Fruit fly (Drosophila melanogaster) whole organism, prepupa: ENCODE measurements around the gene Hsc20.

Source experiments
- CG10631 ChIP-seq: fragments of 200-800 bp; sonication (Bioruptor generic); optimal IDR thresholded peaks from 2 replicates; lab custom pipeline; 2016; ENCODE audit warnings: missing biosample characterization, missing genetic modification characterization
- CG10669 ChIP-seq: fragments of 200-800 bp; sonication (Bioruptor generic); optimal IDR thresholded peaks from 3 replicates; lab custom pipeline; 2018; ENCODE audit warnings: missing biosample characterization, mild to moderate bottlenecking, missing genetic modification characterization, moderate library complexity
- CG11294 ChIP-seq: fragments of 200-800 bp; sonication (Bioruptor generic); IDR thresholded peaks from 2 replicates; pipeline ENCODE4 v1.3.6; 2022; ENCODE audit warnings: missing biosample characterization, missing genetic modification characterization
- CG11902 ChIP-seq: fragments of 200-800 bp; sonication (Bioruptor generic); optimal IDR thresholded peaks from 3 replicates; lab custom pipeline; 2016; ENCODE audit warnings: missing biosample characterization, missing genetic modification characterization
- CG15336 ChIP-seq: fragments of 200-800 bp; sonication (Bioruptor generic); IDR thresholded peaks from 2 replicates; pipeline ENCODE4 v1.3.6; 2022; ENCODE audit warnings: missing biosample characterization, missing genetic modification characterization
- CG16779 ChIP-seq: fragments of 200-800 bp; sonication (Bioruptor generic); optimal IDR thresholded peaks from 3 replicates; lab custom pipeline; 2017; ENCODE audit warnings: missing biosample characterization, mild to moderate bottlenecking, missing genetic modification characterization
- CG3032 ChIP-seq: fragments of 200-800 bp; optimal IDR thresholded peaks from 2 replicates; lab custom pipeline; 2019; ENCODE audit warnings: missing biosample characterization, mild to moderate bottlenecking, missing genetic modification characterization, moderate library complexity
- CG32006 ChIP-seq: fragments of 200-800 bp; sonication (Bioruptor generic); optimal IDR thresholded peaks from 3 replicates; lab custom pipeline; 2017; ENCODE audit warnings: missing biosample characterization, mild to moderate bottlenecking, missing genetic modification characterization
- CG34406 ChIP-seq: fragments of 200-800 bp; sonication (Bioruptor generic); optimal IDR thresholded peaks from 3 replicates; lab custom pipeline; 2016; ENCODE audit warnings: missing biosample characterization, missing genetic modification characterization
- CG3919 ChIP-seq: fragments of 200-800 bp; sonication (Bioruptor generic); optimal IDR thresholded peaks from 3 replicates; lab custom pipeline; 2016; ENCODE audit warnings: missing biosample characterization, missing genetic modification characterization
- CG4318 ChIP-seq: fragments of 200-800 bp; sonication (Bioruptor generic); optimal IDR thresholded peaks from 3 replicates; lab custom pipeline; 2017; ENCODE audit warnings: missing biosample characterization, mild to moderate bottlenecking, missing genetic modification characterization
- CG6276 ChIP-seq: fragments of 200-800 bp; sonication (Bioruptor generic); optimal IDR thresholded peaks from 2 replicates; lab custom pipeline; 2017; ENCODE audit warnings: missing biosample characterization, mild to moderate bottlenecking, missing genetic modification characterization
- CG6792 ChIP-seq: fragments of 200-800 bp; sonication (Bioruptor generic); optimal IDR thresholded peaks from 3 replicates; lab custom pipeline; 2016; ENCODE audit warnings: missing biosample characterization, missing genetic modification characterization
- CG7368 ChIP-seq: fragments of 200-800 bp; sonication (Bioruptor generic); optimal IDR thresholded peaks from 3 replicates; lab custom pipeline; 2016; ENCODE audit warnings: missing biosample characterization, missing genetic modification characterization
- CG9139 ChIP-seq: fragments of 200-800 bp; sonication (Bioruptor generic); optimal IDR thresholded peaks from 3 replicates; lab custom pipeline; 2017; ENCODE audit warnings: missing biosample characterization, mild to moderate bottlenecking, missing genetic modification characterization
- Eip75B ChIP-seq: fragments of 200-800 bp; sonication (Bioruptor generic); optimal IDR thresholded peaks from 3 replicates; lab custom pipeline; 2016; ENCODE audit warnings: missing biosample characterization, missing genetic modification characterization
- Eip78C ChIP-seq: fragments of 200-800 bp; sonication (Bioruptor generic); peaks from one replicate; lab custom pipeline; 2016; ENCODE audit warnings: missing biosample characterization, missing genetic modification characterization
- Eip93F ChIP-seq: fragments of 200-800 bp; sonication (Bioruptor generic); optimal IDR thresholded peaks from 2 replicates; lab custom pipeline; 2016; ENCODE audit warnings: missing biosample characterization, mild to moderate bottlenecking, missing genetic modification characterization
- Ets21C ChIP-seq: fragments of 200-800 bp; sonication (Bioruptor generic); optimal IDR thresholded peaks from 3 replicates; lab custom pipeline; 2016; ENCODE audit warnings: missing biosample characterization, missing genetic modification characterization
- Ets96B ChIP-seq: fragments of 200-800 bp; optimal IDR thresholded peaks from 2 replicates; lab custom pipeline; 2019; ENCODE audit warnings: missing biosample characterization, mild to moderate bottlenecking, missing genetic modification characterization, moderate library complexity
- Hr39 ChIP-seq: fragments of 200-800 bp; sonication (Bioruptor generic); optimal IDR thresholded peaks from 2 replicates; lab custom pipeline; 2016; ENCODE audit warnings: missing biosample characterization, missing genetic modification characterization
- Hr4 ChIP-seq: fragments of 200-800 bp; sonication (Bioruptor generic); optimal IDR thresholded peaks from 3 replicates; lab custom pipeline; 2016; ENCODE audit warnings: missing biosample characterization, missing genetic modification characterization
- Lpt ChIP-seq: fragments of 200-800 bp; sonication (Bioruptor generic); optimal IDR thresholded peaks from 3 replicates; lab custom pipeline; 2016; ENCODE audit warnings: missing biosample characterization, missing genetic modification characterization
- Met ChIP-seq: fragments of 200-800 bp; sonication (Bioruptor generic); optimal IDR thresholded peaks from 3 replicates; lab custom pipeline; 2016; ENCODE audit warnings: missing biosample characterization, missing genetic modification characterization
- OdsH ChIP-seq: fragments of 200-800 bp; sonication (Bioruptor generic); optimal IDR thresholded peaks from 3 replicates; lab custom pipeline; 2016; ENCODE audit warnings: missing biosample characterization, missing genetic modification characterization
- Sox15 ChIP-seq: fragments of 200-800 bp; sonication (Bioruptor generic); optimal IDR thresholded peaks from 3 replicates; lab custom pipeline; 2016; ENCODE audit warnings: missing biosample characterization, missing genetic modification characterization
- cyc ChIP-seq: fragments of 200-800 bp; sonication (Bioruptor generic); optimal IDR thresholded peaks from 3 replicates; lab custom pipeline; 2016; ENCODE audit warnings: missing biosample characterization, missing genetic modification characterization
- dac ChIP-seq: fragments of 200-800 bp; sonication (Bioruptor generic); optimal IDR thresholded peaks from 2 replicates; lab custom pipeline; 2017; ENCODE audit warnings: missing biosample characterization, mild to moderate bottlenecking, missing genetic modification characterization
- esn ChIP-seq: fragments of 200-800 bp; sonication (Bioruptor generic); optimal IDR thresholded peaks from 2 replicates; lab custom pipeline; 2016; ENCODE audit warnings: missing biosample characterization, mild to moderate bottlenecking, missing genetic modification characterization, moderate library complexity
- fd59A ChIP-seq: fragments of 200-800 bp; sonication (Bioruptor generic); optimal IDR thresholded peaks from 2 replicates; lab custom pipeline; 2017; ENCODE audit warnings: missing biosample characterization, mild to moderate bottlenecking, missing genetic modification characterization, missing genetic modification reagents
- fd85E ChIP-seq: fragments of 200-800 bp; sonication (Bioruptor generic); optimal IDR thresholded peaks from 3 replicates; lab custom pipeline; 2016; ENCODE audit warnings: missing biosample characterization, missing genetic modification characterization
- fkh ChIP-seq: fragments of 200-800 bp; sonication (Bioruptor generic); optimal IDR thresholded peaks from 3 replicates; lab custom pipeline; 2017; ENCODE audit warnings: missing biosample characterization, mild to moderate bottlenecking, missing genetic modification characterization, moderate library complexity
- net ChIP-seq: fragments of 200-800 bp; sonication (Bioruptor generic); optimal IDR thresholded peaks from 3 replicates; lab custom pipeline; 2016; ENCODE audit warnings: missing biosample characterization, missing genetic modification characterization
- salr ChIP-seq, 2 experiments: fragments of 200-800 bp; sonication (Bioruptor generic); optimal IDR thresholded peaks; 3 replicates each; lab custom pipeline; 2016 to 2018; ENCODE audit warnings: missing biosample characterization in 2 of 2, missing genetic modification characterization in 2 of 2, mild to moderate bottlenecking in 1 of 2
- spab ChIP-seq: fragments of 200-800 bp; sonication (Bioruptor generic); optimal IDR thresholded peaks from 2 replicates; lab custom pipeline; 2017; ENCODE audit warnings: missing biosample characterization, mild to moderate bottlenecking, missing genetic modification characterization, missing genetic modification reagents
- ss ChIP-seq, 2 experiments: fragments of 200-800 bp; sonication (Bioruptor generic); optimal IDR thresholded peaks; 2 replicates in 1 of 2; 3 replicates in 1 of 2; lab custom pipeline; 2017 to 2018; ENCODE audit warnings: mild to moderate bottlenecking in 2 of 2, missing biosample characterization in 2 of 2, missing genetic modification characterization in 2 of 2, moderate library complexity in 1 of 2
- svp ChIP-seq: fragments of 200-800 bp; sonication (Bioruptor generic); peaks from one replicate; lab custom pipeline; 2016; ENCODE audit warnings: missing biosample characterization, missing genetic modification characterization
- vri ChIP-seq: fragments of 200-800 bp; sonication (Bioruptor generic); optimal IDR thresholded peaks from 3 replicates; lab custom pipeline; 2016; ENCODE audit warnings: missing biosample characterization, mild to moderate bottlenecking, missing genetic modification characterization

Hsc20 gene

DNA sequence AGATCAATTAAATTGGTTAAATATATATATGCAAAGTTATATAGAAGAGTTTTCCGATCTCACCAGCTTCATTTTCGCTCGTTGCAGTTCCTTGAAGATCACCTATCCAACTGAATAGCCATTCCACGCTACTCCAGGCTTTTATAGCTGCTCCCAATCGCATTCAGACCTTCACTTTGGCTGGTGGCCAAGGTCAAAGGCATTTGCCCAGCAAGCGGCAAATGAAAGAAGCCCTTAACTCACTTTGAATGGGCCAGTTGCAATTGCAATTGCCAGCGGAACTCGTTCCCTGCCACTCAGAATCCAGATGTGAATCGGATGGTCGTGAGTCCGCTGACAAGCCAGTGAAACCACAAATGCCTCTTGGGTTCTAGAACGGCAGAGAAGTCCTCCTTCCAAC lies 28.6 kb downstream of the Hsc20 start, which contains the start of gene CG34247:
TSS of gene CG34247 (minus strand) at position 101 of the 400 bp plus-strand sequence.
- TF ChIP-seq Ets96B (tag; lab: Kevin White, UChicago) (no peak), CG6792 (GFP tag; lab: Kevin White, UChicago) (no peak), CG11294 (no peak), svp (GFP tag; lab: Kevin White, UChicago) (no peak), CG3032 (tag; lab: Kevin White, UChicago) (no peak), CG7368 (no peak), Met (GFP tag; lab: Kevin White, UChicago) (no peak), CG32006 (GFP tag; lab: Kevin White, UChicago) (no peak), Hr4 (GFP tag; lab: Kevin White, UChicago) (no peak), OdsH (GFP tag; lab: Kevin White, UChicago) (no peak), salr (GFP tag; optimal IDR thresholded peaks at IDR 0.05; lab: Kevin White, UChicago) (no peak), CG6276 (GFP tag; lab: Kevin White, UChicago) (no peak), Hr39 (no peak)
- TF ChIP-seq, all 60 proteins: peak for 0

dm6 chr3L:16262440-16262839 lies 29.5 kb downstream of the Hsc20 start, which contains the start of gene CG13071:
Gene CG13071, plus strand, starts transcription at chr3L:16262740.
- TF ChIP-seq CG34406 (GFP tag; lab: Kevin White, UChicago) (no peak), Hr39 (no peak), CG9139 (GFP tag; lab: Kevin White, UChicago) (no peak), vri (no peak), CG16779 (tag; lab: Kevin White, UChicago) (no peak), CG15336 (GFP tag; lab: Robert Waterston, UW) (no peak), Sox15 (no peak), esn (GFP tag; lab: Kevin White, UChicago) (no peak), Ets96B (tag; lab: Kevin White, UChicago) (no peak), Eip75B (GFP tag; lab: Kevin White, UChicago) (no peak), CG10631 (no peak), fd59A (no peak), Met (GFP tag; lab: Kevin White, UChicago) (no peak), ss (GFP tag; optimal IDR thresholded peaks at IDR 0.05; lab: Kevin White, UChicago) (no peak), CG3032 (tag; lab: Kevin White, UChicago) (no peak), fkh (no peak), OdsH (GFP tag; lab: Kevin White, UChicago) (no peak), dac (GFP tag; lab: Kevin White, UChicago) (no peak), CG7368 (no peak), Eip78C (GFP tag; lab: Kevin White, UChicago) (no peak)

- no peak for TF ChIP-seq CG6792 (GFP tag; lab: Kevin White, UChicago)
- TF ChIP-seq fd85E (GFP tag; lab: Kevin White, UChicago): no peak
- TF ChIP-seq CG4318 (GFP tag; lab: Kevin White, UChicago): no peak
- TF ChIP-seq Lpt (GFP tag; lab: Kevin White, UChicago): no peak
- TF ChIP-seq CG10669 (GFP tag; lab: Kevin White, UChicago): no peak
- no peak for TF ChIP-seq CG3919 (GFP tag; lab: Kevin White, UChicago)
- no peak for TF ChIP-seq CG11902 (GFP tag; lab: Kevin White, UChicago)
- TF ChIP-seq spab (GFP tag; lab: Kevin White, UChicago): no peak
- no peak for TF ChIP-seq cyc (GFP tag; lab: Kevin White, UChicago)
- no peak for TF ChIP-seq ss (GFP tag; optimal IDR thresholded peaks at IDR 0.05; lab: Kevin White, UChicago)
- no peak for TF ChIP-seq CG10631
- no peak for TF ChIP-seq esn (GFP tag; lab: Kevin White, UChicago)
- no peak for TF ChIP-seq Ets21C (GFP tag; lab: Kevin White, UChicago)
- TF ChIP-seq fd59A: no peak
- TF ChIP-seq Eip93F (GFP tag; lab: Kevin White, UChicago): no peak
- TF ChIP-seq net (GFP tag; lab: Kevin White, UChicago): no peak
- no peak for TF ChIP-seq Eip78C (GFP tag; lab: Kevin White, UChicago)
- no peak for TF ChIP-seq CG6276 (GFP tag; lab: Kevin White, UChicago)
Measured at dm6 chr3L:16263043-16263442, 30.1 kb downstream of the Hsc20 start, which contains the start of gene CG13070. Gene CG13070, plus strand, starts transcription at chr3L:16263343.
